Fruit fly (Drosophila melanogaster) whole organism, embryonic: ENCODE measurements around the gene pdm2.
A peak's percentile ranks its signal among the peaks of the same experiment; 100 is the strongest.

Source experiments
- Awh ChIP-seq: fragments of 200-800 bp; sonication (Bioruptor generic); IDR thresholded peaks from 2 replicates; pipeline ENCODE4, ENCODE4 v1.3.6; 2022; ENCODE audit warnings: missing biosample characterization, missing genetic modification characterization
- CG11093 ChIP-seq: fragments of 200-800 bp; sonication (Bioruptor generic); IDR thresholded peaks from 3 replicates; pipeline ENCODE4 v1.3.6; 2022; ENCODE audit warnings: missing biosample characterization, missing genetic modification characterization
- CG12769 ChIP-seq: fragments of 200-800 bp; sonication (Bioruptor generic); optimal IDR thresholded peaks from 2 replicates; lab custom pipeline; 2019; ENCODE audit warnings: missing biosample characterization, mild to moderate bottlenecking, missing genetic modification characterization, moderate library complexity
- CG13424 ChIP-seq: fragments of 200-800 bp; sonication (Bioruptor generic); optimal IDR thresholded peaks from 2 replicates; lab custom pipeline; 2019; ENCODE audit warnings: missing biosample characterization, mild to moderate bottlenecking, missing genetic modification characterization, moderate library complexity
- CG13624 ChIP-seq: fragments of 200-800 bp; sonication (Bioruptor generic); optimal IDR thresholded peaks from 2 replicates; lab custom pipeline; 2016; ENCODE audit warnings: missing biosample characterization, missing genetic modification characterization
- CG13775 ChIP-seq: fragments of 200-800 bp; sonication (Bioruptor generic); optimal IDR thresholded peaks from 3 replicates; lab custom pipeline; 2017; ENCODE audit warnings: missing biosample characterization, mild to moderate bottlenecking, missing genetic modification characterization
- CG13894 ChIP-seq: fragments of 200-800 bp; sonication (Bioruptor generic); optimal IDR thresholded peaks from 3 replicates; lab custom pipeline; 2018; ENCODE audit warnings: missing biosample characterization, mild to moderate bottlenecking, missing genetic modification characterization, moderate library complexity
- CG15073 ChIP-seq: fragments of 200-800 bp; sonication (Bioruptor generic); optimal IDR thresholded peaks from 2 replicates; lab custom pipeline; 2016; ENCODE audit warnings: missing biosample characterization, missing genetic modification characterization
- CG15601 ChIP-seq: fragments of 200-800 bp; sonication (Bioruptor generic); optimal IDR thresholded peaks from 3 replicates; lab custom pipeline; 2019; ENCODE audit warnings: missing biosample characterization, mild to moderate bottlenecking, missing genetic modification characterization, moderate library complexity
- CG1647 ChIP-seq: fragments of 200-800 bp; sonication (Bioruptor generic); optimal IDR thresholded peaks from 3 replicates; lab custom pipeline; 2016; ENCODE audit warnings: missing biosample characterization, missing genetic modification characterization
- CG17328 ChIP-seq: fragments of 200-800 bp; sonication (Bioruptor generic); IDR thresholded peaks from 2 replicates; pipeline ENCODE4 v1.3.6; 2022; ENCODE audit warnings: missing biosample characterization, missing genetic modification characterization
- CG17385 ChIP-seq: fragments of 200-800 bp; sonication (Bioruptor generic); optimal IDR thresholded peaks from 3 replicates; lab custom pipeline; 2018; ENCODE audit warnings: missing biosample characterization, mild to moderate bottlenecking, missing genetic modification characterization
- CG18011 ChIP-seq: fragments of 200-800 bp; sonication (Bioruptor generic); optimal IDR thresholded peaks from 2 replicates; lab custom pipeline; 2017; ENCODE audit warnings: missing biosample characterization, missing genetic modification characterization, mild to moderate bottlenecking, moderate library complexity, missing genotype
- CG18599 ChIP-seq: fragments of 200-800 bp; sonication (Bioruptor generic); optimal IDR thresholded peaks from 3 replicates; lab custom pipeline; 2017; ENCODE audit warnings: missing biosample characterization, missing genetic modification characterization, mild to moderate bottlenecking, moderate library complexity, missing genetic modification reagents
- CG2875 ChIP-seq: fragments of 200-800 bp; sonication (Bioruptor generic); optimal IDR thresholded peaks from 2 replicates; lab custom pipeline; 2017; ENCODE audit warnings: missing biosample characterization, mild to moderate bottlenecking, missing genetic modification characterization, missing genetic modification reagents
- CG31388 ChIP-seq: fragments of 200-800 bp; sonication (Bioruptor generic); optimal IDR thresholded peaks from 2 replicates; lab custom pipeline; 2016; ENCODE audit warnings: missing biosample characterization, missing genetic modification characterization
- CG4404 ChIP-seq: fragments of 200-800 bp; sonication (Bioruptor generic); IDR thresholded peaks from 2 replicates; pipeline ENCODE4 v1.3.6; 2022; ENCODE audit warnings: missing biosample characterization, missing genetic modification characterization
- CG7556 ChIP-seq: fragments of 200-800 bp; sonication (Bioruptor generic); optimal IDR thresholded peaks from 2 replicates; lab custom pipeline; 2017; ENCODE audit warnings: missing biosample characterization, mild to moderate bottlenecking, missing genetic modification characterization
- CG8478 ChIP-seq: fragments of >200 bp; optimal IDR thresholded peaks from 2 replicates; lab custom pipeline; 2018
- CG8765 ChIP-seq: fragments of 200-800 bp; sonication (Bioruptor generic); IDR thresholded peaks from 2 replicates; pipeline ENCODE4 v1.3.6; 2022; ENCODE audit warnings: missing biosample characterization, missing genetic modification characterization
- CG8924 ChIP-seq: fragments of 200-800 bp; optimal IDR thresholded peaks from 3 replicates; lab custom pipeline; 2019; ENCODE audit warnings: missing biosample characterization, mild to moderate bottlenecking, missing genetic modification characterization, moderate library complexity
- Dfd ChIP-seq, 2 experiments: fragments of >200 bp; optimal IDR thresholded peaks; 2 replicates each; lab custom pipeline; 2017; ENCODE audit warnings: missing biosample characterization in 2 of 2, missing genetic modification characterization in 2 of 2
- Elba2 ChIP-seq: fragments of 200-800 bp; sonication (Bioruptor generic); optimal IDR thresholded peaks from 3 replicates; lab custom pipeline; 2016; ENCODE audit warnings: missing biosample characterization, missing genetic modification characterization
- HLHmδ ChIP-seq: fragments of 200-800 bp; sonication (Bioruptor generic); optimal IDR thresholded peaks from 2 replicates; lab custom pipeline; 2018; ENCODE audit warnings: missing biosample characterization, mild to moderate bottlenecking, missing genetic modification characterization, moderate library complexity
- HmgZ ChIP-seq: fragments of 200-800 bp; sonication (Bioruptor generic); optimal IDR thresholded peaks from 2 replicates; lab custom pipeline; 2018; ENCODE audit warnings: missing biosample characterization, mild to moderate bottlenecking, missing genetic modification characterization
- MTF-1 ChIP-seq: fragments of 200-800 bp; sonication (Bioruptor generic); optimal IDR thresholded peaks from 2 replicates; lab custom pipeline; 2018; ENCODE audit warnings: missing biosample characterization, mild to moderate bottlenecking, missing genetic modification characterization, borderline replicate concordance
- Mes4 ChIP-seq: fragments of 200-800 bp; sonication (Bioruptor generic); optimal IDR thresholded peaks from 2 replicates; lab custom pipeline; 2016; ENCODE audit warnings: missing biosample characterization, missing genetic modification characterization
- NC2β ChIP-seq: fragments of 200-800 bp; sonication (Bioruptor generic); optimal IDR thresholded peaks from 2 replicates; lab custom pipeline; 2016; ENCODE audit warnings: missing biosample characterization, missing genetic modification characterization
- Nf-YB ChIP-seq: fragments of 200-800 bp; sonication (Bioruptor generic); optimal IDR thresholded peaks from 3 replicates; lab custom pipeline; 2019; ENCODE audit warnings: missing biosample characterization, mild to moderate bottlenecking, missing genetic modification characterization, moderate library complexity
- Nf-YC ChIP-seq: fragments of 200-800 bp; optimal IDR thresholded peaks from 3 replicates; lab custom pipeline; 2019; ENCODE audit warnings: missing biosample characterization, mild to moderate bottlenecking, missing genetic modification characterization, moderate library complexity
- ac ChIP-seq: fragments of 200-800 bp; sonication (Bioruptor generic); optimal IDR thresholded peaks from 3 replicates; lab custom pipeline; 2017; ENCODE audit warnings: missing biosample characterization, mild to moderate bottlenecking, missing genetic modification characterization
- cg ChIP-seq: fragments of 200-800 bp; sonication (Bioruptor generic); optimal IDR thresholded peaks from 3 replicates; lab custom pipeline; 2019; ENCODE audit warnings: missing biosample characterization, mild to moderate bottlenecking, missing genetic modification characterization, moderate library complexity
- crol ChIP-seq: fragments of 200-800 bp; sonication (Bioruptor generic); IDR thresholded peaks from 2 replicates; pipeline ENCODE4 v1.3.6; 2022; ENCODE audit warnings: missing biosample characterization, missing genetic modification characterization
- crp ChIP-seq, 2 experiments: fragments of 200-800 bp; sonication (Bioruptor generic); optimal IDR thresholded peaks; 2 replicates in 1 of 2; 3 replicates in 1 of 2; lab custom pipeline; 2017; ENCODE audit warnings: missing biosample characterization in 2 of 2, missing genetic modification characterization in 2 of 2, mild to moderate bottlenecking in 1 of 2, moderate library complexity in 1 of 2
- da ChIP-seq: fragments of 200-800 bp; sonication (Bioruptor generic); optimal IDR thresholded peaks from 2 replicates; lab custom pipeline; 2016; ENCODE audit warnings: missing biosample characterization, missing genetic modification characterization
- ewg ChIP-seq: fragments of 200-800 bp; sonication (Bioruptor generic); optimal IDR thresholded peaks from 3 replicates; lab custom pipeline; 2017; ENCODE audit warnings: mild to moderate bottlenecking, missing biosample characterization, missing genetic modification reagents, missing genetic modification characterization
- eyg ChIP-seq: fragments of 200-800 bp; sonication (Bioruptor generic); optimal IDR thresholded peaks from 3 replicates; lab custom pipeline; 2016; ENCODE audit warnings: missing biosample characterization, missing genetic modification characterization
- gem ChIP-seq: fragments of 200-800 bp; sonication (Bioruptor generic); optimal IDR thresholded peaks from 2 replicates; lab custom pipeline; 2019; ENCODE audit warnings: missing biosample characterization, mild to moderate bottlenecking, missing genetic modification characterization, moderate library complexity
- gsb-n ChIP-seq: fragments of 200-800 bp; sonication (Bioruptor generic); optimal IDR thresholded peaks from 3 replicates; lab custom pipeline; 2018; ENCODE audit warnings: missing biosample characterization, mild to moderate bottlenecking, missing genetic modification characterization
- insv ChIP-seq, 2 experiments: fragments of 200-800 bp; sonication (Bioruptor generic); optimal IDR thresholded peaks; 3 replicates each; lab custom pipeline; 2016 to 2018; ENCODE audit warnings: missing biosample characterization in 2 of 2, missing genetic modification characterization in 2 of 2
- kay ChIP-seq: fragments of 200-800 bp; sonication (Bioruptor generic); optimal IDR thresholded peaks from 2 replicates; lab custom pipeline; 2016; ENCODE audit warnings: missing biosample characterization, missing genetic modification characterization
- nerfin-1 ChIP-seq: fragments of 200-800 bp; sonication (Bioruptor generic); optimal IDR thresholded peaks from 3 replicates; lab custom pipeline; 2019; ENCODE audit warnings: missing biosample characterization, mild to moderate bottlenecking, missing genetic modification characterization, moderate library complexity
- row ChIP-seq: fragments of 200-800 bp; sonication (Bioruptor generic); IDR thresholded peaks from 3 replicates; pipeline ENCODE4 v1.3.6; 2022; ENCODE audit warnings: missing biosample characterization, missing genetic modification characterization
- run ChIP-seq: fragments of 200-800 bp; sonication (Bioruptor generic); optimal IDR thresholded peaks from 3 replicates; lab custom pipeline; 2018; ENCODE audit warnings: missing biosample characterization, mild to moderate bottlenecking, missing genetic modification characterization
- schlank ChIP-seq: fragments of 200-800 bp; sonication (Bioruptor generic); optimal IDR thresholded peaks from 2 replicates; lab custom pipeline; 2018; ENCODE audit warnings: missing biosample characterization, mild to moderate bottlenecking, missing genetic modification characterization
- shn ChIP-seq: fragments of 200-800 bp; sonication (Bioruptor generic); optimal IDR thresholded peaks from 3 replicates; lab custom pipeline; 2016; ENCODE audit warnings: missing biosample characterization, missing genetic modification characterization
- sima ChIP-seq: fragments of 200-800 bp; sonication (Bioruptor generic); optimal IDR thresholded peaks from 2 replicates; lab custom pipeline; 2016; ENCODE audit warnings: missing biosample characterization, missing genetic modification characterization
- slbo ChIP-seq: fragments of 200-800 bp; sonication (Bioruptor generic); IDR thresholded peaks from 2 replicates; pipeline ENCODE4 v1.3.6; 2022; ENCODE audit warnings: missing biosample characterization, missing genetic modification characterization
- sqz ChIP-seq: fragments of 200-800 bp; sonication (Bioruptor generic); optimal IDR thresholded peaks from 3 replicates; lab custom pipeline; 2018; ENCODE audit warnings: missing biosample characterization, mild to moderate bottlenecking, missing genetic modification characterization
- usp ChIP-seq: fragments of >200 bp; optimal IDR thresholded peaks from 2 replicates; lab custom pipeline; 2017; ENCODE audit warnings: missing biosample characterization, missing genetic modification characterization
- vvl ChIP-seq: fragments of 200-800 bp; sonication (Bioruptor generic); IDR thresholded peaks from 2 replicates; pipeline ENCODE4 v1.3.6; 2022; ENCODE audit warnings: missing biosample characterization, missing genetic modification characterization
- zen ChIP-seq: fragments of 200-800 bp; sonication (Bioruptor generic); optimal IDR thresholded peaks from 3 replicates; lab custom pipeline; 2018; ENCODE audit warnings: missing biosample characterization, mild to moderate bottlenecking, missing genetic modification characterization, moderate library complexity

The pdm2 gene

DNA sequence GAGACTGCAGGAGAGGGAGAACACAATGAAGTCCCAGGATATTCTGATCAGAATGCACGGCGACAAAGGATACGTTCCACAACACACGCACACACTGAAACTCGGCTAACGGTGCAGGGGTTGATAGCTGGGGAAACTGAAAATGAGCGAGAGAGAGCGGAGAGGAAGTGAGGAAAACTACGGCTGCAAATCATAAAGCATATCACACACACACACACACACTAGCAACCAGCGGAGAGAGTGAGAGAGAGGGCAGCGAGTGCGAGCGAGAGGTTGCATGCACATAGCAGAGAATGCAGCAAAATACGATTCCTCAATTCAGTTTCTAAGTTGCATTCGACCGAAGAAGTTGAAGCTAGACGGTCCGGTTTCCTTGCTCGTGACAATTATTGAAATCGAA lies 21.3 kb downstream of the pdm2 start (continued):
- TF ChIP-seq da (no peak), usp (GFP tag; lab: Kevin White, UChicago) (no peak), shn (GFP tag; lab: Kevin White, UChicago) (no peak), HmgZ (tag; lab: Kevin White, UChicago) (no peak), CG15073 (GFP tag; lab: Kevin White, UChicago) (no peak), CG12769 (tag; lab: Kevin White, UChicago) (no peak), nerfin-1 (peak; percentile 44), CG2875 (GFP tag; lab: Kevin White, UChicago) (no peak), NC2β (GFP tag; lab: Kevin White, UChicago) (no peak), CG31388 (no peak), CG17328 (GFP tag; lab: Robert Waterston, UW) (no peak), CG8765 (GFP tag; lab: Robert Waterston, UW) (no peak), HLHmδ (GFP tag; lab: Kevin White, UChicago) (peak; percentile 17), schlank (tag; lab: Kevin White, UChicago) (no peak), CG8924 (tag; lab: Kevin White, UChicago) (peak; percentile 3), row (no peak), cg (GFP tag; lab: Kevin White, UChicago) (peak; percentile 95), CG15601 (peak; percentile 9), insv (GFP tag; optimal IDR thresholded peaks at IDR 0.05; lab: Kevin White, UChicago) (peak; percentile 85 to 97), CG7556 (no peak), CG17385 (GFP tag; lab: Kevin White, UChicago) (no peak), CG18011 (GFP tag; lab: Kevin White, UChicago) (no peak), CG13424 (no peak), gsb-n (tag; lab: Kevin White, UChicago) (peak; percentile 37), Nf-YB (GFP tag; lab: Kevin White, UChicago) (peak; percentile 96), Awh (no peak), ac (peak; percentile 53), CG11093 (GFP tag; lab: Robert Waterston, UW) (no peak), crol (GFP tag; lab: Robert Waterston, UW) (peak; percentile 82), Nf-YC (tag; lab: Kevin White, UChicago) (peak; percentile 92), zen (peak; percentile 24), CG1647 (GFP tag; lab: Kevin White, UChicago) (no peak), gem (tag; lab: Kevin White, UChicago) (no peak), vvl (peak; percentile 60), Mes4 (GFP tag; lab: Kevin White, UChicago) (no peak), Elba2 (GFP tag; lab: Kevin White, UChicago) (no peak), ewg (GFP tag; lab: Kevin White, UChicago) (peak; percentile 3), sqz (GFP tag; lab: Kevin White, UChicago) (peak; percentile 30), slbo (GFP tag; lab: Robert Waterston, UW) (no peak), MTF-1 (no peak), run (no peak), crp (GFP tag; optimal IDR thresholded peaks at IDR 0.05; lab: Kevin White, UChicago) (no peak), kay (GFP tag; lab: Kevin White, UChicago) (no peak), CG13624 (GFP tag; lab: Kevin White, UChicago) (no peak), sima (GFP tag; lab: Kevin White, UChicago) (no peak), eyg (GFP tag; lab: Kevin White, UChicago) (no peak), CG13894 (tag; lab: Kevin White, UChicago) (no peak), CG8478 (lab: Kevin White, UChicago) (peak; percentile 84), CG18599 (GFP tag; lab: Kevin White, UChicago) (no peak), CG13775 (GFP tag; lab: Kevin White, UChicago) (no peak), Dfd (GFP tag; optimal IDR thresholded peaks at IDR 0.05; lab: Kevin White, UChicago) (no peak), CG4404 (GFP tag; lab: Robert Waterston, UW) (no peak)
